Worm (Caenorhabditis elegans): ENCODE data around the gene nhr-167.

DNA sequence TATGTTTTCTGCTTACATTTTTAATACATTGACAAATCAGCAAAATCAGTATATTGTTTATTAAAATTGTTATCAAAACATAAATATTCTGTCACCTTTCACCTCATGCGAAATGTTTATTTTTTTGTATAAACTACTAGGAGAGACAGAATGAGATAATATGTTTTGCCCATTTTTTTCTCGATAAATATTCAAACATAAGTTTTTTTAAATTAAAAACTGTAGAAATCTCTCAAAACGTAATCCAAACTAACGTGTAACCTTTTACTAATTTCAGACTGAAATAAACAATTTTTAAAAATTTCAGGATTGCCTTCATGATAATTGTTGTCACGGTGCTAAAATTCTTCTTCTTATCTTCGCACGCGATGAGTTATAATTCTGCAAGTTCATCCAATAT is 24.6 kb downstream of the nhr-167 start, which contains the start of gene T08D10.5:
- no peak for TF ChIP-seq ztf-11 (tag; optimal IDR thresholded peaks at IDR 0.05)
- no peak for TF ChIP-seq nhr-237 (tag; optimal IDR thresholded peaks at IDR 0.05)
- no peak for TF ChIP-seq bed-3 (GFP tag; optimal IDR thresholded peaks at IDR 0.05)
- TF ChIP-seq unc-62 (GFP tag; optimal IDR thresholded peaks at IDR 0.05) = no peak
- TF ChIP-seq nhr-76 (tag; optimal IDR thresholded peaks at IDR 0.05) = no peak
- TF ChIP-seq pha-4 (tag; optimal IDR thresholded peaks at IDR 0.05) = no peak
- no peak for TF ChIP-seq drap-1 (GFP tag; optimal IDR thresholded peaks at IDR 0.05)
- no peak for TF ChIP-seq lin-32 (GFP tag; optimal IDR thresholded peaks at IDR 0.05)
